Worm (Caenorhabditis elegans) whole organism, L4 larva: Measurements from ENCODE around the gene Y45F3A.5.

Experiments
- F10B5.3 ChIP-seq: sonication (generic microtip); optimal IDR thresholded peaks from 2 replicates; lab custom pipeline; 2016; ENCODE audit warnings: mild to moderate bottlenecking, missing genetic modification characterization, missing compliant biosample characterization
- F49E8.2 ChIP-seq: sonication (generic microtip); optimal IDR thresholded peaks from 2 replicates; lab custom pipeline; 2016; ENCODE audit warnings: missing compliant biosample characterization, mild to moderate bottlenecking, missing genetic modification characterization, borderline replicate concordance
- R02D3.7 ChIP-seq: fragments of 150-350 bp; sonication (generic microtip); optimal IDR thresholded peaks from 3 replicates; lab custom pipeline; 2014; ENCODE audit warnings: missing biosample characterization, missing genetic modification characterization
- T20F7.1 ChIP-seq: fragments of 200-800 bp; sonication (Bioruptor generic); optimal IDR thresholded peaks from 2 replicates; lab custom pipeline; 2018; ENCODE audit warnings: mild to moderate bottlenecking, missing genetic modification characterization, missing compliant biosample characterization
- T26A8.4 ChIP-seq: fragments of 200-800 bp; sonication (Bioruptor generic); IDR thresholded peaks from 2 replicates; pipeline ENCODE4 v1.3.6; 2022; ENCODE audit warnings: missing genetic modification characterization, missing compliant biosample characterization
- Y5F2A.4 ChIP-seq: fragments of 200-800 bp; sonication (Bioruptor generic); optimal IDR thresholded peaks from 2 replicates; lab custom pipeline; 2018; ENCODE audit warnings: mild to moderate bottlenecking, missing genetic modification characterization, missing compliant biosample characterization
- Y75B8A.6 ChIP-seq: fragments of 200-800 bp; sonication (Bioruptor generic); IDR thresholded peaks from 2 replicates; pipeline ENCODE4 v1.3.6; 2022; ENCODE audit warnings: missing genetic modification reagents, missing genetic modification characterization, missing compliant biosample characterization
- aha-1 ChIP-seq: fragments of 150-350 bp; peaks from one replicate; lab custom pipeline; 2014; ENCODE audit warnings: missing biosample characterization, missing genetic modification characterization
- ama-1 ChIP-seq: fragments of 150-350 bp; optimal IDR thresholded peaks from 2 replicates; lab custom pipeline; 2014; ENCODE audit warnings: inconsistent platforms, mixed read lengths
- arid-1 ChIP-seq: fragments of 200-800 bp; sonication (Bioruptor generic); conservative IDR thresholded peaks from 2 replicates; pipeline ENCODE4 v1.3.6; 2022; ENCODE audit warnings: missing genetic modification reagents, missing genetic modification characterization, missing compliant biosample characterization
- ceh-20 ChIP-seq: fragments of 200-800 bp; sonication (Bioruptor generic); IDR thresholded peaks from 2 replicates; pipeline ENCODE4 v1.3.6; 2022; ENCODE audit warnings: missing genetic modification reagents, missing genetic modification characterization, missing compliant biosample characterization
- ceh-44 ChIP-seq: fragments of 200-800 bp; sonication (Bioruptor generic); IDR thresholded peaks from 2 replicates; pipeline ENCODE4 v1.3.6; 2022; ENCODE audit warnings: missing genetic modification reagents, missing genetic modification characterization, missing compliant biosample characterization
- ctbp-1 ChIP-seq: fragments of 200-800 bp; sonication (Bioruptor generic); IDR thresholded peaks from 2 replicates; pipeline ENCODE4 v1.3.6; 2022; ENCODE audit warnings: missing genetic modification reagents, missing genetic modification characterization, missing compliant biosample characterization
- daf-16 ChIP-seq, 3 experiments: sonication (generic microtip); optimal IDR thresholded peaks; 2 replicates each; lab custom pipeline; 2016 to 2017; ENCODE audit warnings: missing genetic modification characterization in 3 of 3, missing genetic modification reagents in 3 of 3, mild to moderate bottlenecking in 2 of 3, missing compliant biosample characterization in 2 of 3, missing biosample characterization in 1 of 3, moderate library complexity in 1 of 3
- dmd-6 ChIP-seq: fragments of 200-800 bp; sonication (Bioruptor generic); IDR thresholded peaks from 2 replicates; pipeline ENCODE4 v1.3.6; 2022; ENCODE audit warnings: missing genetic modification reagents, missing genetic modification characterization, missing compliant biosample characterization
- dmd-8 ChIP-seq: fragments of 200-800 bp; sonication (Bioruptor generic); IDR thresholded peaks from 2 replicates; pipeline ENCODE4 v1.3.6; 2022; ENCODE audit warnings: missing genetic modification characterization, missing compliant biosample characterization
- dpl-1 ChIP-seq: fragments of 150-350 bp; optimal IDR thresholded peaks from 2 replicates; lab custom pipeline; 2014; ENCODE audit warnings: missing biosample characterization, missing genetic modification reagents, missing genetic modification characterization
- duxl-1 ChIP-seq: sonication (generic microtip); optimal IDR thresholded peaks from 2 replicates; lab custom pipeline; 2016; ENCODE audit warnings: mild to moderate bottlenecking, missing genetic modification characterization, moderate library complexity, missing compliant biosample characterization; ENCODE audit not compliant: poor library complexity
- egl-43 ChIP-seq: fragments of 200-800 bp; sonication (Bioruptor generic); IDR thresholded peaks from 2 replicates; pipeline ENCODE4 v1.3.6; 2022; ENCODE audit warnings: missing genetic modification reagents, missing genetic modification characterization, missing compliant biosample characterization
- fos-1 ChIP-seq: fragments of 150-350 bp; optimal IDR thresholded peaks from 2 replicates; lab custom pipeline; 2014; ENCODE audit warnings: missing biosample characterization, missing genetic modification characterization
- hif-1 ChIP-seq, 2 experiments: sonication (generic microtip); optimal IDR thresholded peaks; 2 replicates each; lab custom pipeline; 2016 to 2017; ENCODE audit warnings: missing compliant biosample characterization in 2 of 2, missing genetic modification characterization in 2 of 2, missing genetic modification reagents in 2 of 2, missing genotype in 2 of 2, mild to moderate bottlenecking in 1 of 2
- hlh-11 ChIP-seq: fragments of 200-800 bp; sonication (Bioruptor generic); optimal IDR thresholded peaks from 2 replicates; lab custom pipeline; 2018; ENCODE audit warnings: mild to moderate bottlenecking, missing genetic modification characterization, missing compliant biosample characterization
- hlh-30 ChIP-seq: sonication (generic microtip); optimal IDR thresholded peaks from 2 replicates; lab custom pipeline; 2017; ENCODE audit warnings: antibody characterized with exemption, mild to moderate bottlenecking, missing genetic modification characterization, missing compliant biosample characterization; ENCODE audit not compliant: insufficient read depth
- lin-13 ChIP-seq: fragments of 150-350 bp; optimal IDR thresholded peaks from 2 replicates; lab custom pipeline; 2014; ENCODE audit warnings: missing biosample characterization, missing genetic modification reagents, missing genetic modification characterization
- lin-38 ChIP-seq: fragments of 200-800 bp; sonication (Bioruptor generic); IDR thresholded peaks from 2 replicates; pipeline ENCODE4 v1.3.6; 2022; ENCODE audit warnings: missing genetic modification reagents, missing genetic modification characterization, missing compliant biosample characterization
- lir-3 ChIP-seq: sonication (generic microtip); optimal IDR thresholded peaks from 2 replicates; lab custom pipeline; 2016; ENCODE audit warnings: mild to moderate bottlenecking, missing genetic modification characterization, missing compliant biosample characterization
- madf-9 ChIP-seq: fragments of 200-800 bp; sonication (Bioruptor generic); conservative IDR thresholded peaks from 2 replicates; pipeline ENCODE4 v1.3.6; 2022; ENCODE audit warnings: missing genetic modification reagents, missing genetic modification characterization, missing compliant biosample characterization
- mxl-3 ChIP-seq: fragments of 200-800 bp; sonication (Bioruptor generic); optimal IDR thresholded peaks from 2 replicates; lab custom pipeline; 2018; ENCODE audit warnings: mild to moderate bottlenecking, missing genetic modification characterization, missing compliant biosample characterization
- nhr-10 ChIP-seq: fragments of 150-350 bp; optimal IDR thresholded peaks from 2 replicates; lab custom pipeline; 2014; ENCODE audit warnings: missing biosample characterization, missing genetic modification characterization
- nhr-102 ChIP-seq: sonication (generic microtip); optimal IDR thresholded peaks from 2 replicates; lab custom pipeline; 2016; ENCODE audit warnings: mild to moderate bottlenecking, missing genetic modification characterization, moderate library complexity, missing compliant biosample characterization
- nhr-11 ChIP-seq: fragments of 150-350 bp; optimal IDR thresholded peaks from 2 replicates; lab custom pipeline; 2014; ENCODE audit warnings: missing biosample characterization, missing genetic modification characterization
- nhr-111 ChIP-seq: fragments of 200-800 bp; sonication (Bioruptor generic); optimal IDR thresholded peaks from 2 replicates; lab custom pipeline; 2018; ENCODE audit warnings: mild to moderate bottlenecking, missing genetic modification characterization, missing compliant biosample characterization
- nhr-28 ChIP-seq: fragments of 150-350 bp; optimal IDR thresholded peaks from 2 replicates; lab custom pipeline; 2014; ENCODE audit warnings: missing biosample characterization, missing genetic modification characterization
- nhr-42 ChIP-seq: fragments of 200-800 bp; sonication (Bioruptor generic); IDR thresholded peaks from 2 replicates; pipeline ENCODE4 v1.3.6; 2022; ENCODE audit warnings: missing genetic modification characterization, missing compliant biosample characterization
- set-16 ChIP-seq: fragments of 200-800 bp; sonication (Bioruptor generic); IDR thresholded peaks from 2 replicates; pipeline ENCODE4 v1.3.6; 2022; ENCODE audit warnings: missing genetic modification reagents, missing genetic modification characterization, missing compliant biosample characterization
- skn-1 ChIP-seq: fragments of 150-350 bp; optimal IDR thresholded peaks from 2 replicates; lab custom pipeline; 2014; ENCODE audit warnings: missing biosample characterization, missing genetic modification characterization
- spr-1 ChIP-seq: sonication (generic microtip); optimal IDR thresholded peaks from 2 replicates; lab custom pipeline; 2016; ENCODE audit warnings: mild to moderate bottlenecking, missing genetic modification characterization, missing compliant biosample characterization
- spr-3 ChIP-seq: fragments of 200-800 bp; sonication (Bioruptor generic); optimal IDR thresholded peaks from 2 replicates; lab custom pipeline; 2018; ENCODE audit warnings: mild to moderate bottlenecking, missing genetic modification characterization, missing compliant biosample characterization
- tag-97 ChIP-seq: fragments of 200-800 bp; sonication (Bioruptor generic); IDR thresholded peaks from 2 replicates; pipeline ENCODE4 v1.3.6; 2022; ENCODE audit warnings: missing genetic modification characterization, missing compliant biosample characterization
- unc-39 ChIP-seq: sonication (generic microtip); optimal IDR thresholded peaks from 2 replicates; lab custom pipeline; 2017; ENCODE audit warnings: missing biosample characterization, missing genetic modification characterization
- unc-62 ChIP-seq, 3 experiments: fragments of 150-350 bp in 1 of 3; sonication (generic microtip); optimal IDR thresholded peaks in 2 of 3; peaks in 1 of 3; 1 replicate in 1 of 3; 2 replicates in 2 of 3; lab custom pipeline; 2014 to 2017; ENCODE audit warnings: missing biosample characterization in 3 of 3, missing genetic modification characterization in 3 of 3, missing genetic modification reagents in 3 of 3, missing genotype in 1 of 3
- vab-7 ChIP-seq: fragments of 200-800 bp; sonication (Bioruptor generic); IDR thresholded peaks from 2 replicates; pipeline ENCODE4 v1.3.6; 2022; ENCODE audit warnings: missing genetic modification reagents, missing genetic modification characterization, missing compliant biosample characterization
- zag-1 ChIP-seq: fragments of 150-350 bp; optimal IDR thresholded peaks from 2 replicates; lab custom pipeline; 2014; ENCODE audit warnings: missing biosample characterization, missing genetic modification characterization
- zfp-3 ChIP-seq: fragments of 200-800 bp; sonication (Bioruptor generic); conservative IDR thresholded peaks from 2 replicates; pipeline ENCODE4 v1.3.6; 2022; ENCODE audit warnings: missing genetic modification reagents, missing genetic modification characterization, missing compliant biosample characterization

The Y45F3A.5 gene

ce11 chrIII:10552929-10553328 lies 33.2 kb downstream of the Y45F3A.5 start, which contains the start of gene T21C12.8:
T21C12.8 (minus strand) TSS chrIII:10553029.
- TF ChIP-seq nhr-11 (tag; lab: Kevin White, UChicago) (no peak), fos-1 (tag; lab: Kevin White, UChicago) (no peak), lin-13 (no peak)

ce11 chrIII:10538757-10539213 lies 47.4 kb downstream of the Y45F3A.5 start, which contains the start of gene nlp-68:
nlp-68 (minus strand) TSS chrIII:10539163.
- TF ChIP-seq unc-62 (GFP tag; optimal IDR thresholded peaks at IDR 0.05 in 1 of 2; lab: Kevin White, UChicago) (peak in 1 of 2 experiments; percentile 44), unc-62 (tag; optimal IDR thresholded peaks at IDR 0.05; lab: Kevin White, UChicago) (no peak), dpl-1 (no peak), spr-3 (GFP tag; lab: Kevin White, UChicago) (no peak), madf-9 (GFP tag; lab: Robert Waterston, UW) (no peak), aha-1 (tag; lab: Kevin White, UChicago) (no peak), set-16 (GFP tag; lab: Robert Waterston, UW) (peak; percentile 67), nhr-42 (no peak)
- TF ChIP-seq, all 104 proteins: peak for 2

ce11 chrIII:10537558-10537957 lies 48.6 kb downstream of the Y45F3A.5 start:
- TF ChIP-seq T20F7.1 (GFP tag; lab: Kevin White, UChicago) (no peak), tag-97 (GFP tag; lab: Robert Waterston, UW) (no peak), unc-62 (GFP tag; optimal IDR thresholded peaks at IDR 0.05 in 1 of 2; lab: Kevin White, UChicago) (no peak), unc-62 (tag; optimal IDR thresholded peaks at IDR 0.05; lab: Kevin White, UChicago) (no peak), lin-38 (GFP tag; lab: Robert Waterston, UW) (0 out of 2 replicates have a peak, but pooled peaks have one; percentile 36), lir-3 (tag; lab: Kevin White, UChicago) (no peak), egl-43 (GFP tag; lab: Robert Waterston, UW) (0 out of 2 replicates have a peak, but pooled peaks have one; percentile 34), zag-1 (tag; lab: Kevin White, UChicago) (no peak), nhr-42 (peak; percentile 46; the same call in 1 of the 2 replicates), F49E8.2 (tag; lab: Kevin White, UChicago) (no peak), hif-1 (tag; optimal IDR thresholded peaks at IDR 0.05; lab: Kevin White, UChicago) (peak in 1 of 2 experiments; percentile 18), nhr-102 (tag; lab: Kevin White, UChicago) (peak; percentile 14), nhr-28 (tag; lab: Kevin White, UChicago) (peak; percentile 2), F10B5.3 (tag; lab: Kevin White, UChicago) (no peak), hlh-30 (tag; lab: Kevin White, UChicago) (peak; percentile 38), ctbp-1 (0 out of 2 replicates have a peak, but pooled peaks have one; percentile 18), duxl-1 (tag; lab: Kevin White, UChicago) (peak; percentile 14), mxl-3 (GFP tag; lab: Kevin White, UChicago) (peak; percentile 32), spr-1 (tag; lab: Kevin White, UChicago) (peak; percentile 39), zfp-3 (0 out of 2 replicates have a peak, but pooled peaks have one; percentile 52), hlh-11 (tag; lab: Kevin White, UChicago) (peak; percentile 38), arid-1 (0 out of 2 replicates have a peak, but pooled peaks have one; percentile 24), skn-1 (no peak), daf-16 (GFP tag; optimal IDR thresholded peaks at IDR 0.05; lab: Kevin White, UChicago) (no peak), daf-16 (tag; optimal IDR thresholded peaks at IDR 0.05; lab: Kevin White, UChicago) (peak; percentile 29), Y75B8A.6 (GFP tag; lab: Robert Waterston, UW) (0 out of 2 replicates have a peak, but pooled peaks have one; percentile 61), R02D3.7 (no peak)

ce11 chrIII:10537003-10537402 lies 49.1 kb downstream of the Y45F3A.5 start:
- no peak for TF ChIP-seq Y5F2A.4 (GFP tag; lab: Kevin White, UChicago)
- TF ChIP-seq nhr-10 (tag; lab: Kevin White, UChicago) = no peak
- TF ChIP-seq ceh-20 (GFP tag; lab: Robert Waterston, UW) = no peak
- no peak for TF ChIP-seq vab-7 (GFP tag; lab: Robert Waterston, UW)
- TF ChIP-seq aha-1 (tag; lab: Kevin White, UChicago) = peak; percentile 75
- TF ChIP-seq ceh-44 = no peak
- TF ChIP-seq zfp-3 = no peak
- TF ChIP-seq dmd-6 (GFP tag; lab: Robert Waterston, UW) = no peak
- no peak for TF ChIP-seq ctbp-1
- TF ChIP-seq ama-1 = peak; percentile 67
- TF ChIP-seq nhr-111 (GFP tag; lab: Kevin White, UChicago) = peak; percentile 9
- no peak for TF ChIP-seq hif-1 (tag; optimal IDR thresholded peaks at IDR 0.05; lab: Kevin White, UChicago)
- TF ChIP-seq dpl-1 = no peak
- no peak for TF ChIP-seq madf-9 (GFP tag; lab: Robert Waterston, UW)
- TF ChIP-seq dmd-8 (GFP tag; lab: Robert Waterston, UW) = no peak
- no peak for TF ChIP-seq unc-39 (tag; lab: Kevin White, UChicago)
- 0 out of 2 replicates have a peak, but pooled peaks have one; percentile 20 for TF ChIP-seq T26A8.4 (GFP tag; lab: Robert Waterston, UW)
